Fruit fly (Drosophila melanogaster) whole organism, embryonic: ENCODE measurements around the gene RpL37A.

ENCODE experiments used
- ATbp ChIP-seq: fragments of 200-800 bp; sonication (Bioruptor generic); optimal IDR thresholded peaks from 2 replicates; lab custom pipeline; 2017; ENCODE audit warnings: missing biosample characterization, mild to moderate bottlenecking, missing genetic modification characterization, missing genetic modification reagents
- Adf1 ChIP-seq: fragments of 200-800 bp; sonication (Bioruptor generic); IDR thresholded peaks from 2 replicates; pipeline ENCODE4 v1.3.6; 2022; ENCODE audit warnings: missing biosample characterization, missing genetic modification characterization
- Asciz ChIP-seq: fragments of 200-800 bp; sonication (Bioruptor generic); optimal IDR thresholded peaks from 2 replicates; lab custom pipeline; 2017; ENCODE audit warnings: missing biosample characterization, mild to moderate bottlenecking, missing genetic modification characterization, missing genetic modification reagents
- Atf3 ChIP-seq: fragments of 200-800 bp; sonication (Bioruptor generic); optimal IDR thresholded peaks from 3 replicates; lab custom pipeline; 2016; ENCODE audit warnings: missing biosample characterization, missing genetic modification characterization
- C15 ChIP-seq: fragments of 200-800 bp; sonication (Bioruptor generic); IDR thresholded peaks from 3 replicates; pipeline ENCODE4 v1.3.6; 2022; ENCODE audit warnings: missing biosample characterization, missing genetic modification characterization
- CG15514 ChIP-seq: fragments of 200-800 bp; sonication (Bioruptor generic); optimal IDR thresholded peaks from 3 replicates; lab custom pipeline; 2017; ENCODE audit warnings: missing biosample characterization, missing genetic modification characterization, mild to moderate bottlenecking, moderate library complexity, missing genetic modification reagents
- CG16863 ChIP-seq: fragments of 200-800 bp; sonication (Bioruptor generic); optimal IDR thresholded peaks from 3 replicates; lab custom pipeline; 2016; ENCODE audit warnings: missing biosample characterization, missing genetic modification characterization
- CG17361 ChIP-seq: fragments of 200-800 bp; sonication (Bioruptor generic); IDR thresholded peaks from 3 replicates; pipeline ENCODE4 v1.3.6; 2022; ENCODE audit warnings: missing biosample characterization, missing genetic modification characterization
- CG2678 ChIP-seq: fragments of 200-800 bp; sonication (Bioruptor generic); optimal IDR thresholded peaks from 3 replicates; lab custom pipeline; 2019; ENCODE audit warnings: missing biosample characterization, mild to moderate bottlenecking, missing genetic modification characterization, moderate library complexity
- CG33213 ChIP-seq: fragments of 200-800 bp; sonication (Bioruptor generic); optimal IDR thresholded peaks from 3 replicates; lab custom pipeline; 2016; ENCODE audit warnings: missing biosample characterization, missing genetic modification characterization
- CG33557 ChIP-seq: fragments of 200-800 bp; sonication (Bioruptor generic); optimal IDR thresholded peaks from 2 replicates; lab custom pipeline; 2019; ENCODE audit warnings: missing biosample characterization, mild to moderate bottlenecking, missing genetic modification characterization, moderate library complexity
- CG3407 ChIP-seq: fragments of 200-800 bp; sonication (Bioruptor generic); optimal IDR thresholded peaks from 2 replicates; lab custom pipeline; 2018; ENCODE audit warnings: missing biosample characterization, mild to moderate bottlenecking, missing genetic modification characterization
- CG4360 ChIP-seq: fragments of 200-800 bp; sonication (Bioruptor generic); IDR thresholded peaks from 2 replicates; pipeline ENCODE4 v1.3.6; 2022; ENCODE audit warnings: missing biosample characterization, missing genetic modification characterization
- CG4404 ChIP-seq: fragments of 200-800 bp; sonication (Bioruptor generic); IDR thresholded peaks from 2 replicates; pipeline ENCODE4 v1.3.6; 2022; ENCODE audit warnings: missing biosample characterization, missing genetic modification characterization
- CG4707 ChIP-seq: fragments of 200-800 bp; sonication (Bioruptor generic); optimal IDR thresholded peaks from 2 replicates; lab custom pipeline; 2018; ENCODE audit warnings: missing biosample characterization, mild to moderate bottlenecking, missing genetic modification characterization, moderate library complexity
- CG6272 ChIP-seq: fragments of 200-800 bp; sonication (Bioruptor generic); IDR thresholded peaks from 2 replicates; pipeline ENCODE4 v1.3.6; 2022; ENCODE audit warnings: missing biosample characterization, missing genetic modification characterization
- CG9797 ChIP-seq: fragments of 200-800 bp; sonication (Bioruptor generic); optimal IDR thresholded peaks from 3 replicates; lab custom pipeline; 2018; ENCODE audit warnings: missing biosample characterization, mild to moderate bottlenecking, missing genetic modification characterization
- D19A ChIP-seq: fragments of 200-800 bp; optimal IDR thresholded peaks from 3 replicates; lab custom pipeline; 2019; ENCODE audit warnings: missing biosample characterization, mild to moderate bottlenecking, missing genetic modification characterization, moderate library complexity
- E2f1 ChIP-seq: fragments of 200-800 bp; sonication (Bioruptor generic); IDR thresholded peaks from 2 replicates; pipeline ENCODE4 v1.3.6; 2022; ENCODE audit warnings: missing biosample characterization, missing genetic modification characterization
- Fer3 ChIP-seq: fragments of 200-800 bp; sonication (Bioruptor generic); optimal IDR thresholded peaks from 2 replicates; lab custom pipeline; 2018; ENCODE audit warnings: missing biosample characterization, mild to moderate bottlenecking, missing genetic modification characterization, moderate library complexity
- HLH3B ChIP-seq: fragments of 200-800 bp; sonication (Bioruptor generic); IDR thresholded peaks from 2 replicates; pipeline ENCODE4 v1.3.6; 2022; ENCODE audit warnings: missing biosample characterization, missing genetic modification characterization
- Jarid2 ChIP-seq: fragments of 200-800 bp; sonication (Bioruptor generic); optimal IDR thresholded peaks from 3 replicates; lab custom pipeline; 2017; ENCODE audit warnings: mild to moderate bottlenecking, missing biosample characterization, missing genetic modification reagents, missing genetic modification characterization
- MTF-1 ChIP-seq: fragments of 200-800 bp; sonication (Bioruptor generic); optimal IDR thresholded peaks from 2 replicates; lab custom pipeline; 2018; ENCODE audit warnings: missing biosample characterization, mild to moderate bottlenecking, missing genetic modification characterization, borderline replicate concordance
- NC2α ChIP-seq: fragments of 200-800 bp; sonication (Bioruptor generic); optimal IDR thresholded peaks from 2 replicates; lab custom pipeline; 2016; ENCODE audit warnings: missing biosample characterization, missing genetic modification characterization
- Oaz ChIP-seq: fragments of 200-800 bp; sonication (Bioruptor generic); IDR thresholded peaks from 2 replicates; pipeline ENCODE4 v1.3.6; 2022; ENCODE audit warnings: missing biosample characterization, missing genetic modification characterization
- PHDP ChIP-seq: fragments of 200-800 bp; sonication (Bioruptor generic); optimal IDR thresholded peaks from 3 replicates; lab custom pipeline; 2018; ENCODE audit warnings: missing biosample characterization, mild to moderate bottlenecking, missing genetic modification characterization, moderate library complexity
- Ssrp ChIP-seq: fragments of 200-800 bp; sonication (Bioruptor generic); optimal IDR thresholded peaks from 2 replicates; lab custom pipeline; 2018; ENCODE audit warnings: missing biosample characterization, mild to moderate bottlenecking, missing genetic modification characterization, moderate library complexity
- Stat92E ChIP-seq, 3 experiments: fragments of >200 bp in 2 of 3; fragments of 200-800 bp in 1 of 3; sonication (Bioruptor generic) in 1 of 3; optimal IDR thresholded peaks; 2 replicates each; lab custom pipeline; 2017 to 2019; ENCODE audit warnings: missing biosample characterization in 3 of 3, missing genetic modification characterization in 3 of 3, mild to moderate bottlenecking in 1 of 3, moderate library complexity in 1 of 3
- Taf1 ChIP-seq: fragments of 200-800 bp; sonication (Bioruptor generic); IDR thresholded peaks from 2 replicates; pipeline ENCODE4 v1.3.6; 2022; ENCODE audit warnings: missing biosample characterization, missing genetic modification characterization
- Xbp1 ChIP-seq: fragments of 200-800 bp; sonication (Bioruptor generic); optimal IDR thresholded peaks from 3 replicates; lab custom pipeline; 2016; ENCODE audit warnings: missing biosample characterization, mild to moderate bottlenecking, missing genetic modification characterization
- bcd ChIP-seq: fragments of 200-800 bp; sonication (Bioruptor generic); optimal IDR thresholded peaks from 2 replicates; lab custom pipeline; 2017; ENCODE audit warnings: missing biosample characterization, mild to moderate bottlenecking, missing genetic modification characterization
- cg ChIP-seq: fragments of 200-800 bp; sonication (Bioruptor generic); optimal IDR thresholded peaks from 3 replicates; lab custom pipeline; 2019; ENCODE audit warnings: missing biosample characterization, mild to moderate bottlenecking, missing genetic modification characterization, moderate library complexity
- ci ChIP-seq: fragments of 200-800 bp; sonication (Bioruptor generic); IDR thresholded peaks from 3 replicates; pipeline ENCODE4 v1.3.6; 2022; ENCODE audit warnings: missing biosample characterization, missing genetic modification characterization
- dpn ChIP-seq, 2 experiments: fragments of 200-800 bp; sonication (Bioruptor generic); optimal IDR thresholded peaks; 3 replicates each; lab custom pipeline; 2016; ENCODE audit warnings: missing biosample characterization in 2 of 2, missing genetic modification characterization in 2 of 2
- gro ChIP-seq: fragments of 200-800 bp; sonication (Bioruptor generic); optimal IDR thresholded peaks from 2 replicates; lab custom pipeline; 2016; ENCODE audit warnings: missing biosample characterization, missing genetic modification characterization
- ham ChIP-seq: fragments of 200-800 bp; sonication (Bioruptor generic); IDR thresholded peaks from 2 replicates; pipeline ENCODE4 v1.3.6; 2022; ENCODE audit warnings: missing biosample characterization, missing genetic modification characterization
- hkb ChIP-seq, 2 experiments: fragments of 200-800 bp in 1 of 2; fragments of >200 bp in 1 of 2; sonication (Bioruptor generic) in 1 of 2; IDR thresholded peaks in 1 of 2; optimal IDR thresholded peaks in 1 of 2; 2 replicates each; pipeline versions ENCODE4 v1.3.6 to Lab custom; 2017 to 2022; ENCODE audit warnings: missing biosample characterization in 1 of 2, missing genetic modification characterization in 1 of 2
- jumu ChIP-seq: fragments of 200-800 bp; sonication (Bioruptor generic); optimal IDR thresholded peaks from 3 replicates; lab custom pipeline; 2016; ENCODE audit warnings: missing biosample characterization, missing genetic modification characterization
- kni ChIP-seq: fragments of 200-800 bp; sonication (Bioruptor generic); optimal IDR thresholded peaks from 3 replicates; lab custom pipeline; 2017; ENCODE audit warnings: mild to moderate bottlenecking, missing biosample characterization, missing genetic modification reagents, missing genetic modification characterization
- mam ChIP-seq: fragments of 200-800 bp; sonication (Bioruptor generic); optimal IDR thresholded peaks from 3 replicates; lab custom pipeline; 2016; ENCODE audit warnings: missing biosample characterization, missing genetic modification characterization
- ro ChIP-seq: fragments of 200-800 bp; sonication (Bioruptor generic); IDR thresholded peaks from 2 replicates; pipeline ENCODE4 v1.3.6; 2022; ENCODE audit warnings: missing biosample characterization, missing genetic modification characterization
- sc ChIP-seq, 3 experiments: fragments of >200 bp in 2 of 3; fragments of 200-800 bp in 1 of 3; sonication (Bioruptor generic) in 1 of 3; optimal IDR thresholded peaks; 2 replicates in 2 of 3; 3 replicates in 1 of 3; lab custom pipeline; 2017; ENCODE audit warnings: mild to moderate bottlenecking in 1 of 3, missing biosample characterization in 1 of 3, missing genetic modification characterization in 1 of 3, missing genetic modification reagents in 1 of 3
- schlank ChIP-seq: fragments of 200-800 bp; sonication (Bioruptor generic); optimal IDR thresholded peaks from 2 replicates; lab custom pipeline; 2018; ENCODE audit warnings: missing biosample characterization, mild to moderate bottlenecking, missing genetic modification characterization
- sima ChIP-seq: fragments of 200-800 bp; sonication (Bioruptor generic); optimal IDR thresholded peaks from 2 replicates; lab custom pipeline; 2016; ENCODE audit warnings: missing biosample characterization, missing genetic modification characterization
- stc ChIP-seq: fragments of 200-800 bp; sonication (Bioruptor generic); IDR thresholded peaks from 2 replicates; pipeline ENCODE4 v1.3.6; 2022; ENCODE audit warnings: missing biosample characterization, missing genetic modification characterization
- twi ChIP-seq: fragments of 200-800 bp; optimal IDR thresholded peaks from 2 replicates; lab custom pipeline; 2019; ENCODE audit warnings: missing biosample characterization, mild to moderate bottlenecking, missing genetic modification characterization, moderate library complexity
- zen2 ChIP-seq: fragments of 200-800 bp; sonication (Bioruptor generic); IDR thresholded peaks from 3 replicates; pipeline ENCODE4 v1.3.6; 2022; ENCODE audit warnings: missing biosample characterization, missing genetic modification characterization; ENCODE audit not compliant: partially characterized antibody
- zfh1 ChIP-seq: fragments of 200-800 bp; sonication (Bioruptor generic); IDR thresholded peaks from 3 replicates; pipeline ENCODE4 v1.3.6; 2022; ENCODE audit warnings: missing biosample characterization, missing genetic modification characterization

RpL37A gene

DNA sequence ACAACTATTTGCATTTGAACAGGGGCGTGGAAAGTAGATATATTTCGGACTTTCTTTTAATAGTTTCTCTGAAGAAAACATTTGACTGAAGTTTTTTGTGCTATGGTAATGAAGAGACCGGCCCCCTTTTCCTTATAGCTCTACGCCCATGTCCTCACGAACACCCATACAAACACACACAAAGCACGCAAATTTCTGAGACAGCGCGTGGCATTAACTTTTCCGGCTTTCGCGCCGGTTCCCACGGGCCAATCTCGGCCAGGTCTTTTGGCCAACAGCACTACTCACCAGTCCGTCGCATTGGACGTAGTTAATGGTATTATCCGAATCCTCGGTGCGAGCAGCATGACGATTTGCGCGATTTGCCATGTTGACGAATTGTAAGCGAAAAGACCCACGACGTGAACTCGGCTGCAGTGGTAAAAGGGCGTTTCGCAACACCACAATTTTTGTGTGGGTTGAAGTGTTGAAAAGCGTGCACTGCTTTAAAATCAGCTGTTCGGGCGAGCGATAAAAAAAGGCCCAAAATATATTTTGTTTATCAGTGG lies 18.3 kb upstream of the RpL37A start, which contains the start of gene senju (continued):
- peak; percentile 74 for TF ChIP-seq Fer3 (tag; lab: Kevin White, UChicago)
- TF ChIP-seq CG33213 (GFP tag; lab: Kevin White, UChicago) = peak; percentile 81
- peak; percentile 53 for TF ChIP-seq sima (GFP tag; lab: Kevin White, UChicago)
- TF ChIP-seq jumu (GFP tag; lab: Kevin White, UChicago) = peak; percentile 89
- TF ChIP-seq Adf1 (GFP tag; lab: Robert Waterston, UW) = peak; percentile 62
- peak; percentile 72 for TF ChIP-seq CG33557 (GFP tag; lab: Kevin White, UChicago)
- peak; percentile 78 for TF ChIP-seq CG17361 (GFP tag; lab: Robert Waterston, UW)
- TF ChIP-seq ham (GFP tag; lab: Robert Waterston, UW) = peak; percentile 40; the same call in 1 of the 2 replicates
- peak; percentile 61 for TF ChIP-seq CG9797 (GFP tag; lab: Kevin White, UChicago)
- peak; percentile 78 for TF ChIP-seq HLH3B (GFP tag; lab: Robert Waterston, UW)
- TF ChIP-seq kni = peak; percentile 81
- TF ChIP-seq Stat92E (GFP tag; optimal IDR thresholded peaks at IDR 0.05; lab: Kevin White, UChicago) = peak in 1 of 3 experiments; percentile 8
- peak; percentile 83 for TF ChIP-seq bcd (GFP tag; lab: Kevin White, UChicago)
- peak; percentile 59 for TF ChIP-seq MTF-1
- peak; percentile 60 for TF ChIP-seq Taf1 (GFP tag; lab: Robert Waterston, UW)
- peak; percentile 56 for TF ChIP-seq Jarid2 (GFP tag; lab: Kevin White, UChicago)
- peak; percentile 96 for TF ChIP-seq ci
- TF ChIP-seq NC2α (GFP tag; lab: Kevin White, UChicago) = peak; percentile 66
- peak; percentile 85 to 93 for TF ChIP-seq dpn (GFP tag; optimal IDR thresholded peaks at IDR 0.05; lab: Kevin White, UChicago)
- 0 out of 2 replicates have a peak, but pooled peaks have one; percentile 27 for TF ChIP-seq CG6272 (GFP tag; lab: Robert Waterston, UW)
- TF ChIP-seq sc (optimal IDR thresholded peaks at IDR 0.05; lab: Kevin White, UChicago) = no peak
- TF ChIP-seq sc (GFP tag; optimal IDR thresholded peaks at IDR 0.05; lab: Kevin White, UChicago) = peak; percentile 62
- peak; percentile 66 for TF ChIP-seq Ssrp
- TF ChIP-seq CG4707 = peak; percentile 65
- TF ChIP-seq CG2678 (tag; lab: Kevin White, UChicago) = peak; percentile 83
- peak; percentile 88 for TF ChIP-seq Xbp1 (GFP tag; lab: Kevin White, UChicago)
- peak; percentile 74 for TF ChIP-seq Atf3 (GFP tag; lab: Kevin White, UChicago)
- TF ChIP-seq CG4404 (GFP tag; lab: Robert Waterston, UW) = peak; percentile 52
- peak; percentile 87 for TF ChIP-seq PHDP (tag; lab: Kevin White, UChicago)
- no peak for TF ChIP-seq hkb (optimal IDR thresholded peaks at IDR 0.05; lab: Kevin White, UChicago)
- peak; percentile 84 for TF ChIP-seq hkb (GFP tag; IDR thresholded peaks at IDR 0.05; lab: Robert Waterston, UW)
- TF ChIP-seq CG16863 (GFP tag; lab: Kevin White, UChicago) = peak; percentile 85
- TF ChIP-seq CG15514 = peak; percentile 88
- peak; percentile 74 for TF ChIP-seq Asciz (GFP tag; lab: Kevin White, UChicago)
- peak; percentile 66 for TF ChIP-seq D19A (tag; lab: Kevin White, UChicago)
- peak; percentile 76 for TF ChIP-seq schlank
- peak; percentile 90 for TF ChIP-seq gro (GFP tag; lab: Kevin White, UChicago)
- 0 out of 2 replicates have a peak, but pooled peaks have one; percentile 30 for TF ChIP-seq Oaz (GFP tag; lab: Robert Waterston, UW)
- peak; percentile 43; the same call in 1 of the 2 replicates for TF ChIP-seq ro (GFP tag; lab: Robert Waterston, UW)
- TF ChIP-seq twi (tag; lab: Kevin White, UChicago) = peak; percentile 48
- TF ChIP-seq zen2 = no peak
- peak; percentile 51; the same call in 1 of the 2 replicates for TF ChIP-seq CG4360 (GFP tag; lab: Robert Waterston, UW)
- TF ChIP-seq mam (GFP tag; lab: Kevin White, UChicago) = peak; percentile 86
- TF ChIP-seq ATbp (GFP tag; lab: Kevin White, UChicago) = peak; percentile 87
- peak; percentile 83; the same call in 2 of the 3 replicates for TF ChIP-seq zfh1 (GFP tag; lab: Robert Waterston, UW)
- TF ChIP-seq cg (GFP tag; lab: Kevin White, UChicago) = peak; percentile 93
- TF ChIP-seq C15 = peak; percentile 64; the same call in 1 of the 3 replicates
- peak; percentile 74 for TF ChIP-seq E2f1 (GFP tag; lab: Robert Waterston, UW)
- TF ChIP-seq CG3407 = peak; percentile 66
- peak; percentile 69 for TF ChIP-seq stc (GFP tag; lab: Robert Waterston, UW)
